Worm (Caenorhabditis elegans) whole organism, L1 larva: ENCODE measurements around the gene clc-10.
"Not testable (repeated sequence)": the region's sequence is repeated elsewhere in the genome, so short reads cannot be mapped to it uniquely, and the experiment has no call there.

ENCODE experiments used
- C04F5.9 ChIP-seq: sonication (generic microtip); optimal IDR thresholded peaks from 2 replicates; lab custom pipeline; 2016; ENCODE audit warnings: missing genetic modification characterization, missing compliant biosample characterization
- C16A3.4 ChIP-seq: fragments of 150-350 bp; optimal IDR thresholded peaks from 2 replicates; lab custom pipeline; 2014; ENCODE audit warnings: missing biosample characterization, missing genetic modification characterization
- C34B4.2 ChIP-seq: sonication (generic microtip); optimal IDR thresholded peaks from 2 replicates; lab custom pipeline; 2017; ENCODE audit warnings: mild to moderate bottlenecking, missing genetic modification characterization, missing compliant biosample characterization
- F16B12.6 ChIP-seq: fragments of 150-350 bp; optimal IDR thresholded peaks from 2 replicates; lab custom pipeline; 2014; ENCODE audit warnings: missing biosample characterization, missing genetic modification characterization
- Y116A8C.19 ChIP-seq: sonication (generic microtip); optimal IDR thresholded peaks from 2 replicates; lab custom pipeline; 2016; ENCODE audit warnings: missing compliant biosample characterization, missing genetic modification characterization, borderline replicate concordance
- aly-2 ChIP-seq: fragments of 150-350 bp; optimal IDR thresholded peaks from 2 replicates; lab custom pipeline; 2014; ENCODE audit warnings: missing biosample characterization, missing genetic modification characterization
- blmp-1 ChIP-seq: fragments of 150-350 bp; optimal IDR thresholded peaks from 2 replicates; lab custom pipeline; 2014; ENCODE audit warnings: missing biosample characterization, missing genetic modification characterization
- ceh-8 ChIP-seq: fragments of 200-800 bp; sonication (Bioruptor generic); optimal IDR thresholded peaks from 2 replicates; lab custom pipeline; 2018; ENCODE audit warnings: mild to moderate bottlenecking, missing genetic modification characterization, moderate library complexity, missing compliant biosample characterization
- ceh-82 ChIP-seq, 3 experiments: fragments of 150-350 bp in 1 of 3; sonication (generic microtip) in 2 of 3; optimal IDR thresholded peaks; 2 replicates each; lab custom pipeline; 2014 to 2017; ENCODE audit warnings: missing biosample characterization in 3 of 3, missing genetic modification characterization in 3 of 3
- dpl-1 ChIP-seq, 3 experiments: fragments of 150-350 bp in 2 of 3; sonication (generic microtip) in 1 of 3; optimal IDR thresholded peaks; 2 replicates each; lab custom pipeline; 2014 to 2017; ENCODE audit warnings: missing biosample characterization in 3 of 3, missing genetic modification characterization in 3 of 3, missing genetic modification reagents in 3 of 3
- dsc-1 ChIP-seq: sonication (generic microtip); optimal IDR thresholded peaks from 2 replicates; lab custom pipeline; 2016; ENCODE audit warnings: mild to moderate bottlenecking, missing genetic modification characterization, missing compliant biosample characterization
- efl-1 ChIP-seq, 4 experiments: fragments of 150-350 bp; optimal IDR thresholded peaks in 3 of 4; peaks in 1 of 4; 1 replicate in 1 of 4; 2 replicates in 3 of 4; lab custom pipeline; 2014; ENCODE audit warnings: missing biosample characterization in 2 of 4, missing genetic modification characterization in 2 of 4, missing genetic modification reagents in 2 of 4
- efl-3 ChIP-seq: fragments of 200-800 bp; sonication (Bioruptor generic); optimal IDR thresholded peaks from 2 replicates; lab custom pipeline; 2018; ENCODE audit warnings: mild to moderate bottlenecking, missing genetic modification characterization, missing compliant biosample characterization
- elt-3 ChIP-seq, 6 experiments: fragments of 150-350 bp in 1 of 6; sonication (generic microtip); optimal IDR thresholded peaks; 2 replicates each; lab custom pipeline; 2017 to 2018; ENCODE audit warnings: missing biosample characterization in 6 of 6, missing genetic modification characterization in 6 of 6, inconsistent platforms in 1 of 6
- fkh-4 ChIP-seq: sonication (generic microtip); optimal IDR thresholded peaks from 2 replicates; lab custom pipeline; 2016; ENCODE audit warnings: missing compliant biosample characterization, missing genetic modification characterization, borderline replicate concordance
- fkh-8 ChIP-seq: sonication (generic microtip); optimal IDR thresholded peaks from 2 replicates; lab custom pipeline; 2016; ENCODE audit warnings: mild to moderate bottlenecking, missing genetic modification characterization, missing compliant biosample characterization
- grh-1 ChIP-seq: fragments of 200-800 bp; sonication (Bioruptor generic); IDR thresholded peaks from 2 replicates; pipeline ENCODE4 v1.3.6; 2022; ENCODE audit warnings: missing genetic modification reagents, missing genetic modification characterization, missing compliant biosample characterization
- hlh-4 ChIP-seq: sonication (generic microtip); optimal IDR thresholded peaks from 2 replicates; lab custom pipeline; 2016; ENCODE audit warnings: mild to moderate bottlenecking, missing genetic modification characterization, missing compliant biosample characterization
- hpl-2 ChIP-seq: fragments of 150-350 bp; optimal IDR thresholded peaks from 2 replicates; lab custom pipeline; 2014; ENCODE audit warnings: missing biosample characterization, missing genetic modification reagents, missing genetic modification characterization
- lin-14 ChIP-seq: fragments of 200-800 bp; sonication (Bioruptor generic); optimal IDR thresholded peaks from 2 replicates; lab custom pipeline; 2018; ENCODE audit warnings: mild to moderate bottlenecking, missing genetic modification characterization, moderate library complexity, missing compliant biosample characterization
- lin-39 ChIP-seq: fragments of 150-350 bp; optimal IDR thresholded peaks from 2 replicates; lab custom pipeline; 2014; ENCODE audit warnings: missing biosample characterization, missing genetic modification reagents, missing genetic modification characterization
- lir-3 ChIP-seq: sonication (generic microtip); optimal IDR thresholded peaks from 2 replicates; lab custom pipeline; 2016; ENCODE audit warnings: mild to moderate bottlenecking, missing genetic modification characterization, moderate library complexity, missing compliant biosample characterization; ENCODE audit not compliant: poor library complexity
- lsy-2 ChIP-seq, 2 experiments: fragments of 150-350 bp; optimal IDR thresholded peaks; 2 replicates each; lab custom pipeline; 2014; ENCODE audit warnings: missing biosample characterization in 2 of 2, missing genetic modification characterization in 2 of 2
- mab-9 ChIP-seq: fragments of 200-800 bp; sonication (Bioruptor generic); IDR thresholded peaks from 2 replicates; pipeline ENCODE4 v1.3.6; 2022; ENCODE audit warnings: missing genetic modification reagents, missing genetic modification characterization, missing compliant biosample characterization
- mdl-1 ChIP-seq, 2 experiments: fragments of 150-350 bp; optimal IDR thresholded peaks; 2 replicates each; lab custom pipeline; 2014 to 2017; ENCODE audit warnings: missing biosample characterization in 2 of 2, missing genetic modification characterization in 2 of 2, inconsistent platforms in 1 of 2
- mef-2 ChIP-seq: fragments of 150-350 bp; optimal IDR thresholded peaks from 2 replicates; lab custom pipeline; 2014; ENCODE audit warnings: missing biosample characterization, missing genetic modification characterization
- nhr-11 ChIP-seq: fragments of 150-350 bp; optimal IDR thresholded peaks from 2 replicates; lab custom pipeline; 2014; ENCODE audit warnings: missing biosample characterization, missing genetic modification characterization
- nhr-19 ChIP-seq: fragments of 200-800 bp; sonication (Bioruptor generic); conservative IDR thresholded peaks from 2 replicates; pipeline ENCODE4 v1.3.6; 2022; ENCODE audit warnings: missing genetic modification characterization, missing compliant biosample characterization
- nhr-20 ChIP-seq: sonication (generic microtip); optimal IDR thresholded peaks from 2 replicates; lab custom pipeline; 2016; ENCODE audit warnings: mild to moderate bottlenecking, missing genetic modification characterization, missing compliant biosample characterization
- nhr-237 ChIP-seq: fragments of 150-350 bp; optimal IDR thresholded peaks from 2 replicates; lab custom pipeline; 2014; ENCODE audit warnings: missing biosample characterization, missing genetic modification characterization
- nhr-47 ChIP-seq: sonication (generic microtip); optimal IDR thresholded peaks from 2 replicates; lab custom pipeline; 2016; ENCODE audit warnings: mild to moderate bottlenecking, missing genetic modification characterization, moderate library complexity, missing compliant biosample characterization
- nhr-71 ChIP-seq: sonication (generic microtip); optimal IDR thresholded peaks from 2 replicates; lab custom pipeline; 2016; ENCODE audit warnings: mild to moderate bottlenecking, missing genetic modification characterization, moderate library complexity, missing compliant biosample characterization
- nhr-77 ChIP-seq: fragments of 150-350 bp; optimal IDR thresholded peaks from 2 replicates; lab custom pipeline; 2014; ENCODE audit warnings: missing biosample characterization, missing genetic modification characterization
- nhr-84 ChIP-seq: sonication (generic microtip); optimal IDR thresholded peaks from 2 replicates; lab custom pipeline; 2017; ENCODE audit warnings: missing biosample characterization, missing genetic modification characterization
- nhr-85 ChIP-seq: sonication (generic microtip); peaks from one replicate; lab custom pipeline; 2016; ENCODE audit warnings: missing genetic modification characterization, inconsistent platforms, missing compliant biosample characterization
- pag-3 ChIP-seq: sonication (generic microtip); optimal IDR thresholded peaks from 2 replicates; lab custom pipeline; 2017; ENCODE audit warnings: missing genetic modification characterization, mild to moderate bottlenecking, missing compliant biosample characterization, antibody characterized with exemption, borderline replicate concordance; ENCODE audit not compliant: insufficient read depth
- pax-3 ChIP-seq: fragments of 200-800 bp; sonication (Bioruptor generic); optimal IDR thresholded peaks from 2 replicates; lab custom pipeline; 2018; ENCODE audit warnings: mild to moderate bottlenecking, missing genetic modification characterization, moderate library complexity, missing compliant biosample characterization
- rnt-1 ChIP-seq: sonication (generic microtip); optimal IDR thresholded peaks from 2 replicates; lab custom pipeline; 2016; ENCODE audit warnings: mild to moderate bottlenecking, missing genetic modification characterization, moderate library complexity, missing compliant biosample characterization
- skn-1 ChIP-seq: fragments of 150-350 bp; optimal IDR thresholded peaks from 2 replicates; lab custom pipeline; 2014; ENCODE audit warnings: missing biosample characterization, missing genetic modification characterization
- snu-23 ChIP-seq: sonication (generic microtip); optimal IDR thresholded peaks from 2 replicates; lab custom pipeline; 2016; ENCODE audit warnings: missing genetic modification characterization, missing compliant biosample characterization
- sup-37 ChIP-seq: fragments of 200-800 bp; sonication (Bioruptor generic); optimal IDR thresholded peaks from 2 replicates; lab custom pipeline; 2018; ENCODE audit warnings: mild to moderate bottlenecking, missing genetic modification characterization, missing compliant biosample characterization
- swsn-7 ChIP-seq: sonication (generic microtip); optimal IDR thresholded peaks from 2 replicates; lab custom pipeline; 2016; ENCODE audit warnings: missing genetic modification characterization, missing compliant biosample characterization
- unc-86 ChIP-seq: sonication (generic microtip); optimal IDR thresholded peaks from 2 replicates; lab custom pipeline; 2016; ENCODE audit warnings: missing genetic modification characterization, missing compliant biosample characterization
- xbp-1 ChIP-seq: sonication (generic microtip); optimal IDR thresholded peaks from 2 replicates; lab custom pipeline; 2016; ENCODE audit warnings: missing genetic modification characterization, missing compliant biosample characterization
- ztf-11 ChIP-seq, 2 experiments: sonication (generic microtip); optimal IDR thresholded peaks; 2 replicates each; lab custom pipeline; 2016 to 2017; ENCODE audit warnings: missing genetic modification characterization in 2 of 2, missing biosample characterization in 1 of 2, missing compliant biosample characterization in 1 of 2

The clc-10 gene

ce11 chrIII:6008989-6009610, 47.8 kb upstream of the clc-10 start, which contains the start of the genes gcna-1 and eftu-2 (continued):
- TF ChIP-seq nhr-11 (tag; lab: Kevin White, UChicago) (no peak), pax-3 (tag; lab: Kevin White, UChicago) (no peak), ceh-82 (tag; optimal IDR thresholded peaks at IDR 0.05; lab: Kevin White, UChicago) (no peak), elt-3 (tag; optimal IDR thresholded peaks at IDR 0.05; lab: Kevin White, UChicago) (peak in 1 of 6 experiments; percentile 3), F16B12.6 (tag; lab: Kevin White, UChicago) (peak; percentile 76), nhr-85 (peak; percentile 69), lir-3 (tag; lab: Kevin White, UChicago) (no peak), skn-1 (tag; lab: Kevin White, UChicago) (no peak), lin-14 (GFP tag; lab: Kevin White, UChicago) (peak; percentile 54), lsy-2 (tag; optimal IDR thresholded peaks at IDR 0.05; lab: Kevin White, UChicago) (peak; percentile 78 to 97), hpl-2 (GFP tag; lab: Kevin White, UChicago) (no peak), swsn-7 (tag; lab: Kevin White, UChicago) (peak; percentile 60), C16A3.4 (tag; lab: Kevin White, UChicago) (peak; percentile 38), rnt-1 (tag; lab: Kevin White, UChicago) (no peak), nhr-77 (no peak), efl-3 (GFP tag; lab: Kevin White, UChicago) (no peak), C04F5.9 (tag; lab: Kevin White, UChicago) (no peak), ceh-8 (no peak), nhr-47 (tag; lab: Kevin White, UChicago) (peak; percentile 72), nhr-84 (no peak), sup-37 (GFP tag; lab: Kevin White, UChicago) (no peak), aly-2 (tag; lab: Kevin White, UChicago) (no peak), nhr-20 (peak; percentile 64), dsc-1 (tag; lab: Kevin White, UChicago) (peak; percentile 53), C34B4.2 (tag; lab: Kevin White, UChicago) (no peak), grh-1 (no peak), mef-2 (tag; lab: Kevin White, UChicago) (no peak), lin-39 (tag; lab: Kevin White, UChicago) (no peak), pag-3 (tag; lab: Kevin White, UChicago) (no peak), Y116A8C.19 (tag; lab: Kevin White, UChicago) (no peak), dpl-1 (GFP tag; optimal IDR thresholded peaks at IDR 0.05; lab: Kevin White, UChicago) (peak; percentile 77 to 86 (median 80))

DNA sequence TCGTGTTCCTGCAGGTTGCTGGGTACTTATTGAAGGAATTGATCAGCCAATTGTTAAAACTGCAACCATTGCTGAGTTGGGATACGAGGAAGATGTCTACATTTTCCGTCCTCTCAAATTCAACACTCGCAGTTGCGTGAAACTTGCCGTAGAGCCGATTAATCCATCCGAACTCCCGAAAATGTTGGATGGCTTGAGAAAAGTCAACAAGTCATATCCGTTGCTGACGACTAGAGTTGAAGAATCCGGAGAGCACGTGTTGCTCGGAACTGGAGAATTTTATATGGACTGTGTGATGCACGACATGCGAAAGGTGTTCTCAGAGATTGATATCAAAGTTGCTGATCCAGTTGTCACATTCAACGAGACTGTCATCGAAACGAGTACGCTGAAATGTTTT, 45.6 kb upstream of the clc-10 start:
- no peak for TF ChIP-seq blmp-1
- no peak for TF ChIP-seq nhr-47 (tag; lab: Kevin White, UChicago)
- TF ChIP-seq dsc-1 (tag; lab: Kevin White, UChicago) = no peak
- TF ChIP-seq mdl-1 (tag; optimal IDR thresholded peaks at IDR 0.05; lab: Kevin White, UChicago) = no peak
- no peak for TF ChIP-seq hlh-4 (tag; lab: Kevin White, UChicago)
- TF ChIP-seq mab-9 (GFP tag; lab: Robert Waterston, UW) = no peak
- no peak for TF ChIP-seq nhr-237
- TF ChIP-seq Y116A8C.19 (tag; lab: Kevin White, UChicago) = no peak
- no peak for TF ChIP-seq fkh-8 (tag; lab: Kevin White, UChicago)
- no peak for TF ChIP-seq fkh-4

DNA sequence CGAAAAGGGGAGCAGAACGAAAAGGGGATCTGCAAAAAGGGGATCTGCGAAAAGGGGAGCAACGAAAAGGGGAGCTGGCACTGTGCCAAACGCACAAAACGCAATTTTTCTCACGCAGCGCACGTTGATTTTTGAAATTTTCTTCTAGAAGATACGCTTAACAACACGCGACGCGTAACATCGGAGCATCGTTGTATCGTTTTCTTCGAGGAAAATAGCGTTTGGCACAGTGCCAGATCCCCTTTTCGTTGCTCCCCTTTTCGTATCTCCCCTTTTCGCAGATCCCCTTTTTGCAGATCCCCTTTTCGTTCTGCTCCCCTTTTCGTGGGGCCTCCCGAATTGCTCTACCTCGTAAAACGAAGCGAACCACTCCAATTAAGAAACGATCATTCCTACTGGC, 43.8 kb upstream of the clc-10 start:
- peak in 1 of 2 experiments; percentile 20 for TF ChIP-seq ztf-11 (tag; optimal IDR thresholded peaks at IDR 0.05; lab: Kevin White, UChicago)
- peak; percentile 1 for TF ChIP-seq dsc-1 (tag; lab: Kevin White, UChicago)
- peak; percentile 24 for TF ChIP-seq unc-86 (tag; lab: Kevin White, UChicago)
- TF ChIP-seq xbp-1 (tag; lab: Kevin White, UChicago) = peak; percentile 2
- peak in 1 of 2 experiments; percentile 27 for TF ChIP-seq efl-1 (optimal IDR thresholded peaks at IDR 0.05; lab: Kevin White, UChicago)
- not testable (repeated sequence) for TF ChIP-seq efl-1 (GFP tag; optimal IDR thresholded peaks at IDR 0.05 in 1 of 2; lab: Kevin White, UChicago)
- TF ChIP-seq nhr-19 (GFP tag; lab: Robert Waterston, UW) = peak; percentile 33; the same call in 1 of the 2 replicates
- peak; percentile 41 for TF ChIP-seq nhr-71 (tag; lab: Kevin White, UChicago)
- TF ChIP-seq nhr-47 (tag; lab: Kevin White, UChicago) = peak; percentile 46
- TF ChIP-seq rnt-1 (tag; lab: Kevin White, UChicago) = peak; percentile 41
- peak; percentile 7 for TF ChIP-seq snu-23 (GFP tag; lab: Kevin White, UChicago)
- TF ChIP-seq, all 84 proteins: peak for 10; not testable (repeated sequence) for 74
